Fruit fly (Drosophila melanogaster) whole organism, prepupa: ENCODE measurements around the gene CG6295.

ENCODE experiments used
- CG10669 ChIP-seq: fragments of 200-800 bp; sonication (Bioruptor generic); optimal IDR thresholded peaks from 3 replicates; lab custom pipeline; 2018; ENCODE audit warnings: missing biosample characterization, mild to moderate bottlenecking, missing genetic modification characterization, moderate library complexity
- CG1621 ChIP-seq: fragments of 200-800 bp; sonication (Bioruptor generic); optimal IDR thresholded peaks from 3 replicates; lab custom pipeline; 2018; ENCODE audit warnings: missing biosample characterization, mild to moderate bottlenecking, missing genetic modification characterization
- CG6276 ChIP-seq: fragments of 200-800 bp; sonication (Bioruptor generic); optimal IDR thresholded peaks from 2 replicates; lab custom pipeline; 2017; ENCODE audit warnings: missing biosample characterization, mild to moderate bottlenecking, missing genetic modification characterization
- CG6854 ChIP-seq: fragments of 200-800 bp; sonication (Bioruptor generic); optimal IDR thresholded peaks from 2 replicates; lab custom pipeline; 2017; ENCODE audit warnings: missing biosample characterization, mild to moderate bottlenecking, missing genetic modification characterization
- CG8632 ChIP-seq: fragments of 200-800 bp; sonication (Bioruptor generic); optimal IDR thresholded peaks from 3 replicates; lab custom pipeline; 2016; ENCODE audit warnings: missing biosample characterization, missing genetic modification characterization
- Eip75B ChIP-seq: fragments of 200-800 bp; sonication (Bioruptor generic); optimal IDR thresholded peaks from 3 replicates; lab custom pipeline; 2016; ENCODE audit warnings: missing biosample characterization, missing genetic modification characterization
- Eip93F ChIP-seq: fragments of 200-800 bp; sonication (Bioruptor generic); optimal IDR thresholded peaks from 2 replicates; lab custom pipeline; 2016; ENCODE audit warnings: missing biosample characterization, mild to moderate bottlenecking, missing genetic modification characterization
- Met ChIP-seq: fragments of 200-800 bp; sonication (Bioruptor generic); optimal IDR thresholded peaks from 3 replicates; lab custom pipeline; 2016; ENCODE audit warnings: missing biosample characterization, missing genetic modification characterization
- Smox ChIP-seq: fragments of 200-800 bp; sonication (Bioruptor generic); optimal IDR thresholded peaks from 3 replicates; lab custom pipeline; 2016; ENCODE audit warnings: missing biosample characterization, missing genetic modification characterization
- Sox14 ChIP-seq: fragments of 200-800 bp; sonication (Bioruptor generic); optimal IDR thresholded peaks from 3 replicates; lab custom pipeline; 2016; ENCODE audit warnings: missing biosample characterization, missing genetic modification characterization
- achi ChIP-seq: fragments of 200-800 bp; sonication (Bioruptor generic); optimal IDR thresholded peaks from 3 replicates; lab custom pipeline; 2016; ENCODE audit warnings: missing biosample characterization, missing genetic modification characterization
- esn ChIP-seq: fragments of 200-800 bp; sonication (Bioruptor generic); optimal IDR thresholded peaks from 2 replicates; lab custom pipeline; 2016; ENCODE audit warnings: missing biosample characterization, mild to moderate bottlenecking, missing genetic modification characterization, moderate library complexity

dm6 chr3R:26969743-26970142 is 37.1 kb downstream of the CG6295 start:
- TF ChIP-seq Eip75B (GFP tag; lab: Kevin White, UChicago) (no peak), Met (GFP tag; lab: Kevin White, UChicago) (no peak), achi (GFP tag; lab: Kevin White, UChicago) (no peak), CG6854 (no peak), Smox (GFP tag; lab: Kevin White, UChicago) (no peak), CG1621 (tag; lab: Kevin White, UChicago) (no peak), CG10669 (no peak), esn (GFP tag; lab: Kevin White, UChicago) (no peak), CG6276 (GFP tag; lab: Kevin White, UChicago) (no peak), Sox14 (GFP tag; lab: Kevin White, UChicago) (no peak), Eip93F (GFP tag; lab: Kevin White, UChicago) (no peak), CG8632 (GFP tag; lab: Kevin White, UChicago) (no peak)
